Worm (Caenorhabditis elegans) whole organism, young adult: ENCODE data around the gene fbxa-32.

Experiments used
- B0019.2 ChIP-seq: fragments of 200-800 bp; sonication (Bioruptor generic); conservative IDR thresholded peaks from 2 replicates; pipeline ENCODE4 v1.3.6; 2022; ENCODE audit warnings: missing genetic modification reagents, missing genetic modification characterization, missing compliant biosample characterization
- B0261.1 ChIP-seq: sonication (generic microtip); optimal IDR thresholded peaks from 2 replicates; lab custom pipeline; 2016; ENCODE audit warnings: mild to moderate bottlenecking, missing genetic modification characterization, moderate library complexity, missing compliant biosample characterization
- C17E4.6 ChIP-seq: fragments of 200-800 bp; sonication (Bioruptor generic); IDR thresholded peaks from 2 replicates; pipeline ENCODE4 v1.3.6; 2022; ENCODE audit warnings: missing genetic modification reagents, missing genetic modification characterization, missing compliant biosample characterization
- D2030.7 ChIP-seq: fragments of 200-800 bp; sonication (Bioruptor generic); IDR thresholded peaks from 2 replicates; pipeline ENCODE4 v1.3.6; 2022; ENCODE audit warnings: missing genetic modification reagents, missing genetic modification characterization, missing compliant biosample characterization
- F22D6.2 ChIP-seq: sonication (generic microtip); optimal IDR thresholded peaks from 2 replicates; lab custom pipeline; 2016; ENCODE audit warnings: mild to moderate bottlenecking, missing genetic modification characterization, missing compliant biosample characterization
- F23B12.7 ChIP-seq: sonication (generic microtip); optimal IDR thresholded peaks from 2 replicates; lab custom pipeline; 2017; ENCODE audit warnings: missing genetic modification characterization, mild to moderate bottlenecking, missing compliant biosample characterization, antibody characterized with exemption, moderate library complexity; ENCODE audit not compliant: insufficient read depth
- F52B5.7 ChIP-seq: sonication (generic microtip); optimal IDR thresholded peaks from 2 replicates; lab custom pipeline; 2016; ENCODE audit warnings: mild to moderate bottlenecking, missing genetic modification characterization, missing compliant biosample characterization
- F57A8.1 ChIP-seq: fragments of 200-800 bp; sonication (Bioruptor generic); optimal IDR thresholded peaks from 2 replicates; lab custom pipeline; 2018; ENCODE audit warnings: mild to moderate bottlenecking, missing genetic modification characterization, moderate library complexity, missing compliant biosample characterization
- K11D2.4 ChIP-seq: fragments of 200-800 bp; sonication (Bioruptor generic); IDR thresholded peaks from 2 replicates; pipeline ENCODE4 v1.3.6; 2022; ENCODE audit warnings: missing genetic modification reagents, missing genetic modification characterization, missing compliant biosample characterization
- ZK185.1 ChIP-seq: sonication (generic microtip); optimal IDR thresholded peaks from 2 replicates; lab custom pipeline; 2016; ENCODE audit warnings: mild to moderate bottlenecking, missing genetic modification characterization, missing compliant biosample characterization; ENCODE audit not compliant: poor library complexity, severe bottlenecking
- aptf-3 ChIP-seq: fragments of 200-800 bp; sonication (Bioruptor generic); IDR thresholded peaks from 2 replicates; pipeline ENCODE4 v1.3.6; 2022; ENCODE audit warnings: missing genetic modification characterization, missing compliant biosample characterization
- bed-2 ChIP-seq: fragments of 200-800 bp; sonication (Bioruptor generic); IDR thresholded peaks from 2 replicates; pipeline ENCODE4 v1.3.6; 2022; ENCODE audit warnings: missing genetic modification reagents, missing genetic modification characterization, missing compliant biosample characterization
- ceh-100 ChIP-seq: fragments of 200-800 bp; sonication (Bioruptor generic); IDR thresholded peaks from 2 replicates; pipeline ENCODE4 v1.3.6; 2022; ENCODE audit warnings: missing genetic modification reagents, missing genetic modification characterization, missing compliant biosample characterization
- ceh-91 ChIP-seq: fragments of 200-800 bp; sonication (Bioruptor generic); IDR thresholded peaks from 2 replicates; pipeline ENCODE4 v1.3.6; 2022; ENCODE audit warnings: missing genetic modification reagents, missing genetic modification characterization, missing compliant biosample characterization
- dox-1 ChIP-seq: fragments of 200-800 bp; sonication (Bioruptor generic); IDR thresholded peaks from 2 replicates; pipeline ENCODE4 v1.3.6; 2022; ENCODE audit warnings: missing genetic modification reagents, missing genetic modification characterization, missing compliant biosample characterization
- dpff-1 ChIP-seq: sonication (generic microtip); optimal IDR thresholded peaks from 2 replicates; lab custom pipeline; 2017; ENCODE audit warnings: mild to moderate bottlenecking, missing genetic modification characterization, missing compliant biosample characterization
- egl-44 ChIP-seq: fragments of 200-800 bp; sonication (Bioruptor generic); IDR thresholded peaks from 2 replicates; pipeline ENCODE4 v1.3.6; 2022; ENCODE audit warnings: missing genetic modification reagents, missing genetic modification characterization, missing compliant biosample characterization
- egrh-3 ChIP-seq: fragments of 200-800 bp; sonication (Bioruptor generic); IDR thresholded peaks from 2 replicates; pipeline ENCODE4 v1.3.6; 2022; ENCODE audit warnings: missing genetic modification reagents, missing genetic modification characterization, missing compliant biosample characterization
- him-1 ChIP-seq: sonication (generic microtip); optimal IDR thresholded peaks from 2 replicates; lab custom pipeline; 2016; ENCODE audit warnings: missing genotype, missing genetic modification reagents, missing genetic modification characterization, missing compliant biosample characterization
- hlh-12 ChIP-seq: sonication (generic microtip); optimal IDR thresholded peaks from 2 replicates; lab custom pipeline; 2016; ENCODE audit warnings: missing genetic modification characterization, missing compliant biosample characterization
- hmg-1.2 ChIP-seq: fragments of 200-800 bp; sonication (Bioruptor generic); IDR thresholded peaks from 2 replicates; pipeline ENCODE4 v1.3.6; 2022; ENCODE audit warnings: missing genetic modification reagents, missing genetic modification characterization, missing compliant biosample characterization
- lir-1 ChIP-seq: fragments of 200-800 bp; sonication (Bioruptor generic); conservative IDR thresholded peaks from 2 replicates; pipeline ENCODE4 v1.3.6; 2022; ENCODE audit warnings: missing genetic modification reagents, missing genetic modification characterization, missing compliant biosample characterization
- lsy-27 ChIP-seq: sonication (generic microtip); optimal IDR thresholded peaks from 2 replicates; lab custom pipeline; 2017; ENCODE audit warnings: missing genetic modification characterization, mild to moderate bottlenecking, missing compliant biosample characterization, antibody characterized with exemption, missing genotype, borderline replicate concordance; ENCODE audit not compliant: insufficient read depth
- madf-6 ChIP-seq: fragments of 200-800 bp; sonication (Bioruptor generic); IDR thresholded peaks from 2 replicates; pipeline ENCODE4 v1.3.6; 2022; ENCODE audit warnings: missing genetic modification reagents, missing genetic modification characterization, missing compliant biosample characterization
- mes-4 ChIP-seq: sonication (generic microtip); optimal IDR thresholded peaks from 2 replicates; lab custom pipeline; 2016; ENCODE audit warnings: missing genotype, missing genetic modification characterization, missing compliant biosample characterization
- pbrm-1 ChIP-seq: fragments of 200-800 bp; sonication (Bioruptor generic); IDR thresholded peaks from 2 replicates; pipeline ENCODE4 v1.3.6; 2022; ENCODE audit warnings: missing genetic modification reagents, missing genetic modification characterization, missing compliant biosample characterization
- rec-8 ChIP-seq, 2 experiments: sonication (generic microtip); optimal IDR thresholded peaks; 2 replicates each; lab custom pipeline; 2016; ENCODE audit warnings: mild to moderate bottlenecking in 2 of 2, missing genetic modification characterization in 2 of 2, missing genetic modification reagents in 2 of 2, missing genotype in 2 of 2, missing biosample characterization in 1 of 2, missing compliant biosample characterization in 1 of 2, moderate library complexity in 1 of 2
- rpc-1 ChIP-seq, 2 experiments: fragments of 150-350 bp in 1 of 2; sonication (generic microtip) in 1 of 2; optimal IDR thresholded peaks; 2 replicates each; lab custom pipeline; 2014 to 2018; ENCODE audit warnings: missing biosample characterization in 1 of 2, missing genetic modification characterization in 1 of 2, missing genetic modification reagents in 1 of 2, missing genotype in 1 of 2
- sdz-38 ChIP-seq: sonication (generic microtip); optimal IDR thresholded peaks from 2 replicates; lab custom pipeline; 2016; ENCODE audit warnings: missing genotype, missing genetic modification characterization, missing compliant biosample characterization
- snpc-1.1 ChIP-seq: sonication (generic microtip); optimal IDR thresholded peaks from 2 replicates; lab custom pipeline; 2017; ENCODE audit warnings: missing genetic modification characterization, mild to moderate bottlenecking, missing compliant biosample characterization, antibody characterized with exemption, moderate library complexity, missing genotype, missing genetic modification reagents; ENCODE audit not compliant: insufficient read depth
- snpc-3.4 ChIP-seq: sonication (generic microtip); optimal IDR thresholded peaks from 2 replicates; lab custom pipeline; 2017; ENCODE audit warnings: missing genetic modification characterization, mild to moderate bottlenecking, missing compliant biosample characterization, antibody characterized with exemption, moderate library complexity, missing genotype, missing genetic modification reagents
- sptf-2 ChIP-seq: fragments of 200-800 bp; sonication (Bioruptor generic); optimal IDR thresholded peaks from 2 replicates; lab custom pipeline; 2018; ENCODE audit warnings: mild to moderate bottlenecking, missing genetic modification characterization, missing compliant biosample characterization
- tbp1 ChIP-seq: fragments of 200-800 bp; sonication (Bioruptor generic); optimal IDR thresholded peaks from 2 replicates; lab custom pipeline; 2018; ENCODE audit warnings: mild to moderate bottlenecking, missing genetic modification characterization, missing compliant biosample characterization
- tbx-9 ChIP-seq: sonication (generic microtip); optimal IDR thresholded peaks from 2 replicates; lab custom pipeline; 2016; ENCODE audit warnings: borderline replicate concordance, missing genetic modification characterization, inconsistent platforms, missing compliant biosample characterization
- tlf-1 ChIP-seq: fragments of 200-800 bp; sonication (Bioruptor generic); optimal IDR thresholded peaks from 2 replicates; lab custom pipeline; 2018; ENCODE audit warnings: mild to moderate bottlenecking, missing genetic modification characterization, missing compliant biosample characterization
- zfh-2 ChIP-seq: fragments of 200-800 bp; sonication (Bioruptor generic); conservative IDR thresholded peaks from 2 replicates; pipeline ENCODE4 v1.3.6; 2022; ENCODE audit warnings: missing genetic modification reagents, missing genetic modification characterization, missing compliant biosample characterization
- ztf-25 ChIP-seq: fragments of 200-800 bp; sonication (Bioruptor generic); IDR thresholded peaks from 2 replicates; pipeline ENCODE4 v1.3.6; 2022; ENCODE audit warnings: missing genetic modification reagents, missing genetic modification characterization, missing compliant biosample characterization
- ztf-3 ChIP-seq: fragments of 200-800 bp; sonication (Bioruptor generic); optimal IDR thresholded peaks from 2 replicates; lab custom pipeline; 2018; ENCODE audit warnings: mild to moderate bottlenecking, missing genetic modification characterization, missing compliant biosample characterization

fbxa-32 gene

DNA sequence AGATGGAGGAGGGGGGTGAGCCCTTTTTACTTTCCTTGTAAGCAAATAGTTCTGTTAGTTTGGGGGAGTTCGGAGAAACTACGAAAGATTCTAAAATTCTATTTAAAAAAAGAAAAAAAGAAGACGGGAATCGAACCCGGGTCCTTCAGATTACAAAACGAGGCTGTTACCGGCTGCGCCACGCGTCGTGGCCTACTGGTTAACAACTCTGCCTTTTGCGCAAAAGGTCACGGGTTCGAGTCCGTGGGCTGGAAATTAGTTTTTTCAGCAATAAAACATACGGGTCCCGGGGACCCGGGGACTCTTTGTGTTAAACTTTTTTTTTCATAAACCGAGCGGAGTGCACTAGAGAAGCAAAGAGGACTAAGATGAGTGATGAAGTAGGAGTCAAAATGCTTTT lies 37.9 kb downstream of the fbxa-32 start:
- TF ChIP-seq zfh-2 (0 out of 2 replicates have a peak, but pooled peaks have one; percentile 23), egrh-3 (GFP tag; lab: Robert Waterston, UW) (no peak), D2030.7 (peak; percentile 39; the same call in 1 of the 2 replicates), K11D2.4 (GFP tag; lab: Robert Waterston, UW) (no peak), pbrm-1 (GFP tag; lab: Robert Waterston, UW) (peak; percentile 70)

DNA sequence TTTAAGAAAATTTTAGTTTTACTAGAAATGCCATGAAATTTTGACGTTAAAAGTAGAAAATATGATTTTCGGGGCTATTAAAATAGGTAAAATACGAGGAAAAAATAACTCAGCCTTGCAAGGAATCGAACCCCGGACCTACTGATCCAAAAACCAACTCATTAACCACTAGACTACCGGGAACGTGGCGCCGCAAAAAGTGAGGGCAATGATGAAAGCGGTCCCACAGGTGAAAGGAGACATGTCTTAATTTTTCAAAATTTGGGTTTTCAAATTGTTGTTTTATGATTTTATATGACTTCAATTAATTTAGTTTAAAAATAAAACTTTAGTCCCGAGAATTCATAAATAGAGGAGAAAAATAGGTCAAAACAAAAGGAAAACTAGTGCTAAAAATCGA lies 38.4 kb downstream of the fbxa-32 start:
- TF ChIP-seq tlf-1 (GFP tag; lab: Kevin White, UChicago) (no peak), tbp1 (GFP tag; lab: Kevin White, UChicago) (peak; percentile 82), rpc-1 (optimal IDR thresholded peaks at IDR 0.05; lab: Kevin White, UChicago) (peak; percentile 13), rpc-1 (tag; optimal IDR thresholded peaks at IDR 0.05; lab: Kevin White, UChicago) (peak; percentile 60), lir-1 (GFP tag; lab: Robert Waterston, UW) (no peak), B0261.1 (tag; lab: Kevin White, UChicago) (peak; percentile 65), K11D2.4 (GFP tag; lab: Robert Waterston, UW) (no peak), sdz-38 (no peak), F23B12.7 (tag; lab: Kevin White, UChicago) (no peak), ztf-3 (GFP tag; lab: Kevin White, UChicago) (no peak), bed-2 (no peak), rec-8 (tag; optimal IDR thresholded peaks at IDR 0.05; lab: Kevin White, UChicago) (no peak)

DNA sequence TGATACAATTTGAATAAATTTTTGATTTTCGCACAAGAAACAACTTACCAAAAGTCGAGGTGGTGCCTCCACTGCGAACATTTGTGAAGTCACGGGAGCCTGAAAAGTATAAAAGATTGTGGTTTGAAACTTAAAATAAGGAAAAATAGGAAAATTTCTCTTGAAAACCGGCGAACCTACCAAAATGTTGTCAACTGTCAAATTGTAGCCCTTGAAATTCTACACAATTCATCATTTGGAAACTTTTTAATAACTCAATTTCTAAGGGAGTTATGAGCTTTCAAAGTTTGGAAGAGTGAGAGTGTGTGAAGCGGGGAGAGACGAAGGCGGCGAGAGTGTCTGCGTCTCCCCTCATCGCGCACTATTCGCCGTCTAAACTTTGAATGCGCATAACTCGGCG lies 38.9 kb downstream of the fbxa-32 start, which contains the start of gene pes-4:
TSS of gene pes-4 (minus strand) at position 101 of the 400 bp plus-strand sequence.
- TF ChIP-seq F22D6.2 (tag; lab: Kevin White, UChicago) (no peak), hmg-1.2 (GFP tag; lab: Robert Waterston, UW) (peak; percentile 46; the same call in 1 of the 2 replicates), sptf-2 (GFP tag; lab: Kevin White, UChicago) (no peak), snpc-3.4 (tag; lab: Kevin White, UChicago) (no peak), dox-1 (GFP tag; lab: Robert Waterston, UW) (no peak), C17E4.6 (GFP tag; lab: Robert Waterston, UW) (no peak)

DNA sequence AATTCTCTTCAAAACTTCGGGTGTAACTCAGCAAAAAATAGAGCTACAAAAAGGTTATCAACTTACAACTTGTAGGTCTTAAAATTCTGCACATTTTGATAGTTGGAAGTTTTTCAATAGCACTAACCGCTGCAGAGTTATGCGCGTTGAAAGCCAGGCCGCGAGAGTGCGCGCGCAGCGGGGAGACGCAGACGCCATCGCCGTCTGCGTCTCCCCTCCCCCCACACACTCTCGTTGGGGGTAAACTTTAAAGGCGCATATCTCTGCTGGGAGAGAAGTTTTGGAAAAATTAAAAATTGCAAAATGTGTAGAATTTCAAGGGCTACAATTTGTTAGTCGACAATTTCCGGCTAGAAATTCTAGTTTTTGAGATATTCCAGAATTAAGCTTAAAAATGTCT lies 39.5 kb downstream of the fbxa-32 start:
- TF ChIP-seq lir-1 (GFP tag; lab: Robert Waterston, UW) = no peak
- TF ChIP-seq zfh-2 = peak; percentile 63
- peak; percentile 79 for TF ChIP-seq hmg-1.2 (GFP tag; lab: Robert Waterston, UW)

ce11 chrIII:1228593-1228992 lies 40.5 kb downstream of the fbxa-32 start:
- TF ChIP-seq hlh-12 (no peak), egl-44 (GFP tag; lab: Robert Waterston, UW) (no peak), F57A8.1 (GFP tag; lab: Kevin White, UChicago) (no peak), F52B5.7 (tag; lab: Kevin White, UChicago) (no peak), madf-6 (no peak), him-1 (no peak), ztf-25 (GFP tag; lab: Robert Waterston, UW) (no peak), ceh-91 (GFP tag; lab: Robert Waterston, UW) (no peak), tbx-9 (no peak), lsy-27 (tag; lab: Kevin White, UChicago) (no peak), F23B12.7 (tag; lab: Kevin White, UChicago) (no peak), snpc-1.1 (tag; lab: Kevin White, UChicago) (no peak), dpff-1 (tag; lab: Kevin White, UChicago) (no peak), mes-4 (tag; lab: Kevin White, UChicago) (no peak), B0019.2 (GFP tag; lab: Robert Waterston, UW) (no peak), ZK185.1 (no peak), ceh-100 (GFP tag; lab: Robert Waterston, UW) (no peak), aptf-3 (no peak)
- TF ChIP-seq, all 124 proteins: peak for 0
